Worm (Caenorhabditis elegans) whole organism, young adult: ENCODE measurements around the gene F53H4.2.

Experiments used
- B0019.2 ChIP-seq: fragments of 200-800 bp; sonication (Bioruptor generic); conservative IDR thresholded peaks from 2 replicates; pipeline ENCODE4 v1.3.6; 2022; ENCODE audit warnings: missing genetic modification reagents, missing genetic modification characterization, missing compliant biosample characterization
- B0035.1 ChIP-seq: sonication (generic microtip); optimal IDR thresholded peaks from 2 replicates; lab custom pipeline; 2016; ENCODE audit warnings: missing genetic modification characterization, mild to moderate bottlenecking, missing compliant biosample characterization, missing genotype, missing genetic modification reagents
- B0261.1 ChIP-seq: sonication (generic microtip); optimal IDR thresholded peaks from 2 replicates; lab custom pipeline; 2016; ENCODE audit warnings: mild to moderate bottlenecking, missing genetic modification characterization, moderate library complexity, missing compliant biosample characterization
- F33H1.4 ChIP-seq: fragments of 200-800 bp; sonication (Bioruptor generic); IDR thresholded peaks from 2 replicates; pipeline ENCODE4 v1.3.6; 2022; ENCODE audit warnings: missing genetic modification reagents, missing genetic modification characterization, missing compliant biosample characterization
- F37B4.10 ChIP-seq: fragments of 200-800 bp; sonication (Bioruptor generic); IDR thresholded peaks from 2 replicates; pipeline ENCODE4 v1.3.6; 2022; ENCODE audit warnings: missing genetic modification characterization, missing compliant biosample characterization
- F49E8.2 ChIP-seq: sonication (generic microtip); optimal IDR thresholded peaks from 3 replicates; lab custom pipeline; 2017; ENCODE audit warnings: missing genetic modification characterization, mild to moderate bottlenecking, missing compliant biosample characterization, antibody characterized with exemption, moderate library complexity; ENCODE audit not compliant: insufficient read depth
- F52B5.7 ChIP-seq: sonication (generic microtip); optimal IDR thresholded peaks from 2 replicates; lab custom pipeline; 2016; ENCODE audit warnings: mild to moderate bottlenecking, missing genetic modification characterization, missing compliant biosample characterization
- F55B11.4 ChIP-seq: sonication (generic microtip); optimal IDR thresholded peaks from 2 replicates; lab custom pipeline; 2016; ENCODE audit warnings: missing compliant biosample characterization, missing genetic modification characterization, borderline replicate concordance; ENCODE audit not compliant: insufficient read depth
- T07F8.4 ChIP-seq: sonication (generic microtip); optimal IDR thresholded peaks from 2 replicates; lab custom pipeline; 2016; ENCODE audit warnings: mild to moderate bottlenecking, missing genetic modification characterization, moderate library complexity, missing compliant biosample characterization
- Y56A3A.18 ChIP-seq: fragments of 200-800 bp; sonication (Bioruptor generic); IDR thresholded peaks from 2 replicates; pipeline ENCODE4 v1.3.6; 2022; ENCODE audit warnings: missing genetic modification reagents, missing genetic modification characterization, missing compliant biosample characterization
- ZK185.1 ChIP-seq: sonication (generic microtip); optimal IDR thresholded peaks from 2 replicates; lab custom pipeline; 2016; ENCODE audit warnings: mild to moderate bottlenecking, missing genetic modification characterization, missing compliant biosample characterization; ENCODE audit not compliant: poor library complexity, severe bottlenecking
- ama-1 ChIP-seq, 3 experiments: fragments of 150-350 bp in 1 of 3; sonication (generic microtip) in 2 of 3; optimal IDR thresholded peaks; 2 replicates each; lab custom pipeline; 2014 to 2018; ENCODE audit warnings: missing biosample characterization in 2 of 3, missing genetic modification characterization in 2 of 3, missing genetic modification reagents in 2 of 3
- aptf-2 ChIP-seq: fragments of 200-800 bp; sonication (Bioruptor generic); conservative IDR thresholded peaks from 2 replicates; pipeline ENCODE4 v1.3.6; 2022; ENCODE audit warnings: missing genetic modification reagents, missing genetic modification characterization, missing compliant biosample characterization
- aptf-3 ChIP-seq: fragments of 200-800 bp; sonication (Bioruptor generic); IDR thresholded peaks from 2 replicates; pipeline ENCODE4 v1.3.6; 2022; ENCODE audit warnings: missing genetic modification characterization, missing compliant biosample characterization
- attf-5 ChIP-seq: fragments of 200-800 bp; sonication (Bioruptor generic); optimal IDR thresholded peaks from 2 replicates; lab custom pipeline; 2018; ENCODE audit warnings: mild to moderate bottlenecking, missing genetic modification characterization, missing compliant biosample characterization
- bed-1 ChIP-seq: fragments of 200-800 bp; sonication (Bioruptor generic); IDR thresholded peaks from 2 replicates; pipeline ENCODE4 v1.3.6; 2022; ENCODE audit warnings: missing genetic modification reagents, missing genetic modification characterization, missing compliant biosample characterization
- ccch-3 ChIP-seq: fragments of 200-800 bp; sonication (Bioruptor generic); optimal IDR thresholded peaks from 2 replicates; lab custom pipeline; 2018; ENCODE audit warnings: mild to moderate bottlenecking, missing genetic modification characterization, missing compliant biosample characterization
- ceh-100 ChIP-seq: fragments of 200-800 bp; sonication (Bioruptor generic); IDR thresholded peaks from 2 replicates; pipeline ENCODE4 v1.3.6; 2022; ENCODE audit warnings: missing genetic modification reagents, missing genetic modification characterization, missing compliant biosample characterization
- ceh-58 ChIP-seq: fragments of 200-800 bp; sonication (Bioruptor generic); IDR thresholded peaks from 2 replicates; pipeline ENCODE4 v1.3.6; 2022; ENCODE audit warnings: missing genetic modification characterization, missing compliant biosample characterization
- dpff-1 ChIP-seq: sonication (generic microtip); optimal IDR thresholded peaks from 2 replicates; lab custom pipeline; 2017; ENCODE audit warnings: mild to moderate bottlenecking, missing genetic modification characterization, missing compliant biosample characterization
- dpl-1 ChIP-seq: fragments of 150-350 bp; optimal IDR thresholded peaks from 2 replicates; lab custom pipeline; 2014; ENCODE audit warnings: missing biosample characterization, missing genetic modification reagents, missing genetic modification characterization
- egl-44 ChIP-seq: fragments of 200-800 bp; sonication (Bioruptor generic); IDR thresholded peaks from 2 replicates; pipeline ENCODE4 v1.3.6; 2022; ENCODE audit warnings: missing genetic modification reagents, missing genetic modification characterization, missing compliant biosample characterization
- ets-4 ChIP-seq: fragments of 200-800 bp; sonication (Bioruptor generic); optimal IDR thresholded peaks from 2 replicates; lab custom pipeline; 2018; ENCODE audit warnings: mild to moderate bottlenecking, missing genetic modification characterization, missing compliant biosample characterization
- hlh-12 ChIP-seq: sonication (generic microtip); optimal IDR thresholded peaks from 2 replicates; lab custom pipeline; 2016; ENCODE audit warnings: missing genetic modification characterization, missing compliant biosample characterization
- hmg-20 ChIP-seq: fragments of 200-800 bp; sonication (Bioruptor generic); IDR thresholded peaks from 2 replicates; pipeline ENCODE4 v1.3.6; 2022; ENCODE audit warnings: missing genetic modification reagents, missing genetic modification characterization, missing compliant biosample characterization
- let-607 ChIP-seq, 2 experiments: fragments of 200-800 bp in 1 of 2; sonication (Bioruptor generic) in 1 of 2; sonication (generic microtip) in 1 of 2; optimal IDR thresholded peaks; 2 replicates each; lab custom pipeline; 2016 to 2018; ENCODE audit warnings: mild to moderate bottlenecking in 2 of 2, missing compliant biosample characterization in 2 of 2, missing genetic modification characterization in 2 of 2, moderate library complexity in 2 of 2, missing genotype in 1 of 2
- lin-26 ChIP-seq: fragments of 200-800 bp; sonication (Bioruptor generic); IDR thresholded peaks from 2 replicates; pipeline ENCODE4 v1.3.6; 2022; ENCODE audit warnings: missing genetic modification reagents, missing genetic modification characterization, missing compliant biosample characterization
- madf-3 ChIP-seq: fragments of 200-800 bp; sonication (Bioruptor generic); IDR thresholded peaks from 2 replicates; pipeline ENCODE4 v1.3.6; 2022; ENCODE audit warnings: missing genetic modification reagents, missing genetic modification characterization, missing compliant biosample characterization
- mcd-1 ChIP-seq: fragments of 200-800 bp; sonication (Bioruptor generic); IDR thresholded peaks from 2 replicates; pipeline ENCODE4 v1.3.6; 2022; ENCODE audit warnings: missing genetic modification reagents, missing genetic modification characterization, missing compliant biosample characterization
- mes-4 ChIP-seq: sonication (generic microtip); optimal IDR thresholded peaks from 2 replicates; lab custom pipeline; 2016; ENCODE audit warnings: missing genotype, missing genetic modification characterization, missing compliant biosample characterization
- mxl-1 ChIP-seq: sonication (generic microtip); optimal IDR thresholded peaks from 2 replicates; lab custom pipeline; 2016; ENCODE audit warnings: missing genetic modification characterization, missing compliant biosample characterization
- nfyb-1 ChIP-seq: fragments of 200-800 bp; sonication (Bioruptor generic); IDR thresholded peaks from 2 replicates; pipeline ENCODE4 v1.3.6; 2022; ENCODE audit warnings: missing genetic modification reagents, missing genetic modification characterization, missing compliant biosample characterization
- nhr-120 ChIP-seq: fragments of 200-800 bp; sonication (Bioruptor generic); IDR thresholded peaks from 2 replicates; pipeline ENCODE4 v1.3.6; 2022; ENCODE audit warnings: missing genetic modification characterization, missing compliant biosample characterization
- nhr-179 ChIP-seq: sonication (generic microtip); optimal IDR thresholded peaks from 2 replicates; lab custom pipeline; 2016; ENCODE audit warnings: mild to moderate bottlenecking, missing genetic modification characterization, missing compliant biosample characterization
- nhr-90 ChIP-seq: sonication (generic microtip); optimal IDR thresholded peaks from 2 replicates; lab custom pipeline; 2016; ENCODE audit warnings: missing genotype, mild to moderate bottlenecking, missing genetic modification characterization, missing compliant biosample characterization
- rcor-1 ChIP-seq: fragments of 200-800 bp; sonication (Bioruptor generic); IDR thresholded peaks from 2 replicates; pipeline ENCODE4 v1.3.6; 2022; ENCODE audit warnings: missing genetic modification reagents, missing genetic modification characterization, missing compliant biosample characterization
- rpc-1 ChIP-seq, 2 experiments: fragments of 150-350 bp in 1 of 2; sonication (generic microtip) in 1 of 2; optimal IDR thresholded peaks; 2 replicates each; lab custom pipeline; 2014 to 2018; ENCODE audit warnings: missing biosample characterization in 1 of 2, missing genetic modification characterization in 1 of 2, missing genetic modification reagents in 1 of 2, missing genotype in 1 of 2
- sdz-38 ChIP-seq: sonication (generic microtip); optimal IDR thresholded peaks from 2 replicates; lab custom pipeline; 2016; ENCODE audit warnings: missing genotype, missing genetic modification characterization, missing compliant biosample characterization
- sea-2 ChIP-seq: fragments of 200-800 bp; sonication (Bioruptor generic); IDR thresholded peaks from 2 replicates; pipeline ENCODE4 v1.3.6; 2022; ENCODE audit warnings: missing genetic modification characterization, missing compliant biosample characterization
- snpc-1.1 ChIP-seq: sonication (generic microtip); optimal IDR thresholded peaks from 2 replicates; lab custom pipeline; 2017; ENCODE audit warnings: missing genetic modification characterization, mild to moderate bottlenecking, missing compliant biosample characterization, antibody characterized with exemption, moderate library complexity, missing genotype, missing genetic modification reagents; ENCODE audit not compliant: insufficient read depth
- somi-1 ChIP-seq: fragments of 200-800 bp; sonication (Bioruptor generic); optimal IDR thresholded peaks from 2 replicates; lab custom pipeline; 2018; ENCODE audit warnings: mild to moderate bottlenecking, missing genetic modification characterization, missing compliant biosample characterization
- tbp1 ChIP-seq: fragments of 200-800 bp; sonication (Bioruptor generic); optimal IDR thresholded peaks from 2 replicates; lab custom pipeline; 2018; ENCODE audit warnings: mild to moderate bottlenecking, missing genetic modification characterization, missing compliant biosample characterization
- xnd-1 ChIP-seq: sonication (generic microtip); optimal IDR thresholded peaks from 2 replicates; lab custom pipeline; 2016; ENCODE audit warnings: missing genotype, missing genetic modification reagents, missing genetic modification characterization, missing compliant biosample characterization
- ztf-25 ChIP-seq: fragments of 200-800 bp; sonication (Bioruptor generic); IDR thresholded peaks from 2 replicates; pipeline ENCODE4 v1.3.6; 2022; ENCODE audit warnings: missing genetic modification reagents, missing genetic modification characterization, missing compliant biosample characterization
- ztf-3 ChIP-seq: fragments of 200-800 bp; sonication (Bioruptor generic); optimal IDR thresholded peaks from 2 replicates; lab custom pipeline; 2018; ENCODE audit warnings: mild to moderate bottlenecking, missing genetic modification characterization, missing compliant biosample characterization
- ztf-6 ChIP-seq: fragments of 200-800 bp; sonication (Bioruptor generic); IDR thresholded peaks from 2 replicates; pipeline ENCODE4 v1.3.6; 2022; ENCODE audit warnings: missing genetic modification reagents, missing genetic modification characterization, missing compliant biosample characterization

The F53H4.2 gene

ce11 chrX:15842492-15842891 is 14.5 kb upstream of the F53H4.2 start (continued):
- TF ChIP-seq nhr-90 (tag; lab: Kevin White, UChicago) (peak; percentile 68), ccch-3 (GFP tag; lab: Kevin White, UChicago) (no peak), tbp1 (peak; percentile 39), aptf-3 (GFP tag; lab: Robert Waterston, UW) (no peak), ceh-58 (GFP tag; lab: Robert Waterston, UW) (no peak), bed-1 (GFP tag; lab: Robert Waterston, UW) (no peak), sea-2 (GFP tag; lab: Robert Waterston, UW) (no peak), lin-26 (GFP tag; lab: Robert Waterston, UW) (no peak), F52B5.7 (tag; lab: Kevin White, UChicago) (no peak), ama-1 (optimal IDR thresholded peaks at IDR 0.05; lab: Kevin White, UChicago) (no peak), ama-1 (GFP tag; optimal IDR thresholded peaks at IDR 0.05; lab: Kevin White, UChicago) (no peak), rcor-1 (GFP tag; lab: Robert Waterston, UW) (no peak), let-607 (tag; optimal IDR thresholded peaks at IDR 0.05; lab: Kevin White, UChicago) (peak; percentile 99), Y56A3A.18 (GFP tag; lab: Robert Waterston, UW) (peak; percentile 47; the same call in 1 of the 2 replicates), mes-4 (no peak), F49E8.2 (tag; lab: Kevin White, UChicago) (no peak), sdz-38 (tag; lab: Kevin White, UChicago) (no peak), B0261.1 (tag; lab: Kevin White, UChicago) (no peak), nhr-120 (GFP tag; lab: Robert Waterston, UW) (no peak), dpff-1 (tag; lab: Kevin White, UChicago) (no peak), aptf-2 (GFP tag; lab: Robert Waterston, UW) (no peak), egl-44 (0 out of 2 replicates have a peak, but pooled peaks have one; percentile 22), ztf-25 (no peak), nfyb-1 (GFP tag; lab: Robert Waterston, UW) (peak; percentile 33; the same call in 1 of the 2 replicates), somi-1 (GFP tag; lab: Kevin White, UChicago) (no peak), rpc-1 (optimal IDR thresholded peaks at IDR 0.05; lab: Kevin White, UChicago) (no peak), rpc-1 (tag; optimal IDR thresholded peaks at IDR 0.05; lab: Kevin White, UChicago) (no peak), hmg-20 (GFP tag; lab: Robert Waterston, UW) (no peak), ZK185.1 (tag; lab: Kevin White, UChicago) (peak; percentile 38), F55B11.4 (tag; lab: Kevin White, UChicago) (no peak), hlh-12 (tag; lab: Kevin White, UChicago) (no peak), attf-5 (GFP tag; lab: Kevin White, UChicago) (no peak), mcd-1 (GFP tag; lab: Robert Waterston, UW) (0 out of 2 replicates have a peak, but pooled peaks have one; percentile 19), snpc-1.1 (tag; lab: Kevin White, UChicago) (no peak), xnd-1 (tag; lab: Kevin White, UChicago) (no peak), dpl-1 (GFP tag; lab: Kevin White, UChicago) (no peak), madf-3 (GFP tag; lab: Robert Waterston, UW) (no peak), ztf-6 (GFP tag; lab: Robert Waterston, UW) (no peak), ets-4 (GFP tag; lab: Kevin White, UChicago) (peak; percentile 74), nhr-179 (tag; lab: Kevin White, UChicago) (no peak), F37B4.10 (GFP tag; lab: Robert Waterston, UW) (no peak), ceh-100 (GFP tag; lab: Robert Waterston, UW) (no peak), T07F8.4 (no peak), mxl-1 (tag; lab: Kevin White, UChicago) (no peak), B0019.2 (GFP tag; lab: Robert Waterston, UW) (no peak), F33H1.4 (GFP tag; lab: Robert Waterston, UW) (no peak), ztf-3 (GFP tag; lab: Kevin White, UChicago) (no peak), B0035.1 (no peak)
- TF ChIP-seq, all 124 proteins: peak for 27
